Fruit fly (Drosophila melanogaster) whole organism, adult: ENCODE data around the gene Mat89Ba.

ENCODE experiments used
- CG14711 ChIP-seq: fragments of 200-800 bp; sonication (Bioruptor generic); optimal IDR thresholded peaks from 2 replicates; lab custom pipeline; 2018; ENCODE audit warnings: missing biosample characterization, mild to moderate bottlenecking, missing genetic modification characterization, moderate library complexity
- CG33017 ChIP-seq: fragments of 200-800 bp; sonication (Bioruptor generic); optimal IDR thresholded peaks from 2 replicates; lab custom pipeline; 2018; ENCODE audit warnings: missing biosample characterization, mild to moderate bottlenecking, missing genetic modification characterization, moderate library complexity
- CG5204 ChIP-seq: fragments of 200-800 bp; sonication (Bioruptor generic); optimal IDR thresholded peaks from 2 replicates; lab custom pipeline; 2016; ENCODE audit warnings: missing biosample characterization, missing genetic modification characterization
- CG7045 ChIP-seq: fragments of 200-800 bp; sonication (Bioruptor generic); optimal IDR thresholded peaks from 2 replicates; lab custom pipeline; 2017; ENCODE audit warnings: missing biosample characterization, mild to moderate bottlenecking, missing genetic modification characterization
- Crg-1 ChIP-seq: fragments of 200-800 bp; sonication (Bioruptor generic); optimal IDR thresholded peaks from 2 replicates; lab custom pipeline; 2016; ENCODE audit warnings: missing biosample characterization, missing genetic modification characterization
- Mnt ChIP-seq: fragments of 200-800 bp; sonication (Bioruptor generic); optimal IDR thresholded peaks from 2 replicates; lab custom pipeline; 2016; ENCODE audit warnings: missing biosample characterization, mild to moderate bottlenecking, missing genetic modification characterization
- kay ChIP-seq: fragments of 200-800 bp; sonication (Bioruptor generic); peaks from one replicate; lab custom pipeline; 2016; ENCODE audit warnings: missing biosample characterization, missing genetic modification characterization, borderline replicate concordance
- ovo ChIP-seq: fragments of 200-800 bp; sonication (Bioruptor generic); optimal IDR thresholded peaks from 2 replicates; lab custom pipeline; 2016; ENCODE audit warnings: missing biosample characterization, missing genetic modification characterization
- tj ChIP-seq: fragments of 200-800 bp; sonication (Bioruptor generic); optimal IDR thresholded peaks from 3 replicates; lab custom pipeline; 2017; ENCODE audit warnings: missing biosample characterization, mild to moderate bottlenecking, missing genetic modification characterization, moderate library complexity

- TF ChIP-seq kay (GFP tag; lab: Kevin White, UChicago) = no peak
- TF ChIP-seq CG5204 (GFP tag; lab: Kevin White, UChicago) = no peak
- no peak for TF ChIP-seq CG33017 (tag; lab: Kevin White, UChicago)
- no peak for TF ChIP-seq Crg-1 (GFP tag; lab: Kevin White, UChicago)
- TF ChIP-seq tj = no peak
- no peak for TF ChIP-seq CG7045 (GFP tag; lab: Kevin White, UChicago)
- TF ChIP-seq Mnt (GFP tag; lab: Kevin White, UChicago) = no peak
- no peak for TF ChIP-seq ovo (GFP tag; lab: Kevin White, UChicago)
- TF ChIP-seq CG14711 (tag; lab: Kevin White, UChicago) = no peak
These were observed 23.7 kb downstream of the Mat89Ba start for dm6 chr3R:16248500-16249025.
